Worm (Caenorhabditis elegans): ENCODE results near the gene sre-46.

DNA sequence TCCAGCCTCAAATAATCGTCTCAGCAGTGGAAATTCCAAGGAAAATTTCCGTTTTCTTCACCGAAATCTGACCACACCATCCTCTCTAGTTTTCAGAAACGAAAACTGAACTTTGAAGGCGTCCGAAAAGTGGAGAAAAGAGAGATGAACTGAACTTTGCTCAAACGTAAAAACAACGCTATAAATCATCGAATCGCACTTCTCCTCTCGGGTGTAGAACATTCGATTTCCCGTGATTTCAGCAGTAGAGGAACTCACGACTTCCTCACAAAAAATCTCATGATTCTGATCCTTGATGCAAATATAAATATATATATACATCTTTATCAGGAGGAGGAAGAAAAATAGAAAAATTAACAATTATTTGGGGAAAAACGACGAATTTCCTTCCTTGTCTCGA is 45.9 kb downstream of the sre-46 start:
- no peak for TF ChIP-seq him-1 (tag; optimal IDR thresholded peaks at IDR 0.05)
- no peak for TF ChIP-seq dao-5 (tag; optimal IDR thresholded peaks at IDR 0.05)
- TF ChIP-seq W03F9.2 (tag; optimal IDR thresholded peaks at IDR 0.05), result no peak

Data from whole organism, L4/young adult.